Fruit fly (Drosophila melanogaster) S2 (cell line): ENCODE results near the gene Pcmt.

ENCODE experiments used
- CG8478 ChIP-seq: fragments of >200 bp; optimal IDR thresholded peaks from 2 replicates; lab custom pipeline; 2018
- CTCF ChIP-seq, 2 experiments: fragments of >200 bp; optimal IDR thresholded peaks; 2 replicates each; lab custom pipeline; 2018

Pcmt gene

DNA sequence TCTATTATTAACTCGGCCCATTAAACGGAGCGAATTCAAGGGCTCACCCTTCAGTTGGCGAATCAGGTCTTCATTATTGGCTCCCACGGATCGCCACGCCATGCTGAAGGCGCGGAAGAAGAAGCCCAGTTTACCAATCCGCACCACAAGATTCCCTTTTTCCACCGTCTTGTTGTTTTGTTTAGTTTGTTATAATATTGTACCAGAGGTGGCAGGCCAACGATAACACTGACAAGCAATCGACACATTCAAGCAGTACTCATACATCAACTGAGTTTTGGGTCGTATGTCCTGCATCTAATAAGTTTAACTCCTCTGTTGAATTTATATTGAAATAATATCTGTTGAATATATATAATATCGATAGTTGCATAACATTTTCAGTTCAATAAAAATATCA, at the start of gene Pcmt:
Pcmt (minus strand) TSS at position 235 of the 400 bp plus-strand sequence.
- TF ChIP-seq CG8478 (lab: Kevin White, UChicago) (no peak), CTCF (optimal IDR thresholded peaks at IDR 0.05; lab: Kevin White, UChicago) (no peak)

DNA sequence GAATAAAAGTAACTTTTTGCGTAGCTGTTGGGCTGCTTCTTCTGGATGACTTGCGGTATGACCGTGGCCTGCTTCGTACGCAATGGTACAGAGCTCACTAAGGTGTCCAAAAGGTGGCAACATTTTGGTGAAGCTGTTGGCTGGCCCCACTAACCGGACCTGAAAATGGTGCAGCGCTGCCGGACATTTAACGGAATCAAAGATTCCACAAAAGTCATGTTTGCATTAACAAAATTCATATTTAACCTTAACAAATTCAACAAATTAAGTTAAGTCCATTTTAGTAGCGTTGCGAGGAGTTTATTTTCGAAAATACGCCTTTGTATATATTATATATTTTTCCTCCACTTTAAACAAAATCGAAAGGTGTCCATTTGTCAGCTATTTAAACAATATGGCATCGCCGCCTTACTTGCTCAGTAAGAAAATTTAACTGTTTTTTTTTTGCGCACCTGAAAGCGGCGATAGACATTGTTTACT, 47.0 kb upstream of the Pcmt start, which contains the start of the genes kra and SecS:
kra (minus strand) TSS at position 93 of the 480 bp plus-strand sequence.
SecS (plus strand) TSS at position 390 of the 480 bp plus-strand sequence.
- TF ChIP-seq CG8478 (lab: Kevin White, UChicago) (no peak), CTCF (optimal IDR thresholded peaks at IDR 0.05; lab: Kevin White, UChicago) (peak; percentile 23 to 48)

DNA sequence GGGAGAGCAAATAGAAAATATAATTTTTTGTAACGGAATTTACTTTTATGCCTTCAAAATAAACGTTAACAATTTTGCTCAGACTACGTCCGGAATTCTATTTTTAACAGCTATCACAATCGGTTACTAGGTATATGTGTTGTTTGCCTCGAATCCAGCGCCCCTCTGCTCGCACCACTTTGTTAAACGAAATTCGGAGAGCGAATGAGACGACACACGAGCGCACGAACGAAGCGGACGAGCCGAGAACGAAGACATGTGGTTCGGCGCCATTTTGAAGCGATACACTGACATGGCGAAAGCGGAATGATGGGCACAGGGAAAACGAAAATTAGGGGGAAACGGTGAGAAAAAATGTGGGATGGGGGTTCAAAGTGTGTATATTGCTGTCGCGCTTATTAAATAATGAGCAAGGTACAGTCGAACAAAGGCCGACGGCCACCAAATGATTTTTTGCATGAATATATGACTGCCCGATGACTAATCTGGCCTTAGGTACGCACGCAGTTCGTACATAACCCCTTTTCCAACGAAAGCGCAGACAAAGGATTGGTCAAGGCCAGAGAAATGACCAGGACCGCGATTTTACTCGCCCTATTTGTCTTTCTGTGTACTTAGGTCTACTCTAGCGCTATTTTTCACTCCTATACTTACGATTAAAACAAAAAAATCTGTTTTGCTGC, 46.4 kb upstream of the Pcmt start:
- TF ChIP-seq CTCF (optimal IDR thresholded peaks at IDR 0.05; lab: Kevin White, UChicago), result no peak
- no peak for TF ChIP-seq CG8478 (lab: Kevin White, UChicago)

DNA sequence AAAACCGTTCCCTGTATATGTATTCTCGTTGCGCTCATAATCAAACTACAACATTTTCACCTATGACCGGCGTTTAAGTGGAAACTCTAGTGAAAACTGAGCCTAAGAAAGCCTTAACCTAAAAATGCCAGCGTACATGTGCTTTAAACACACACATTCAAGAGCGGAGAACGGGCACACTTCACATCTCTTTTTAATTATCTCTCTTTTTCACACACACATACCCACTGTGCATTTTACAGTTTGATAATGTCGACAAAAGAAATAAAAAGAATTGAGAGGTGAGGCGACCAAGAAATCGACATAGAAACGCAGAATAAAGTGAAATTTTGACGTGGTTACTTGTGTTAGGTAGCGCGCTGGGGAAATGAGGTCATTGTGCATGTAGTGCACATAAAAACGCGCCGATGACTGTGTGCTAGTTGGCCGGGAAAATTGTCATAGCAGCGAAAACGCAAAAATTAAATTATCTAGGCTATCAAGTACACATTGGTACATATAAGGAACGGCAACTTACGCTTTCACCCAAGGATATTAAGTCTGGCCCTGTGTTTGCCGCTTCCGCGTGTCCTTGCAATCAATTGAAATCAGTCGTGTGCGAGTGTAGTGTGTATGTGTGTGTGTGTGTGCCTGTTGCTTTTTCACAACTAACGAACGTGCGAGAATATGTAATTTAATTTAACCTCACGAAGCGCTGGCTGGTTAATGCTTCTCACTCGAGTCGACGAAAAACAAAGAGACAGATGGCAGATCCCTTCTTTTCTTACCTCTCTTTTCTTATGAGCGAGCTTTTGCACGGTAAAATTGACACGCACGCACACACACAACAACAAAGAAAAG, 45.6 kb upstream of the Pcmt start:
- no peak for TF ChIP-seq CG8478 (lab: Kevin White, UChicago)
- TF ChIP-seq CTCF (optimal IDR thresholded peaks at IDR 0.05; lab: Kevin White, UChicago), result no peak

DNA sequence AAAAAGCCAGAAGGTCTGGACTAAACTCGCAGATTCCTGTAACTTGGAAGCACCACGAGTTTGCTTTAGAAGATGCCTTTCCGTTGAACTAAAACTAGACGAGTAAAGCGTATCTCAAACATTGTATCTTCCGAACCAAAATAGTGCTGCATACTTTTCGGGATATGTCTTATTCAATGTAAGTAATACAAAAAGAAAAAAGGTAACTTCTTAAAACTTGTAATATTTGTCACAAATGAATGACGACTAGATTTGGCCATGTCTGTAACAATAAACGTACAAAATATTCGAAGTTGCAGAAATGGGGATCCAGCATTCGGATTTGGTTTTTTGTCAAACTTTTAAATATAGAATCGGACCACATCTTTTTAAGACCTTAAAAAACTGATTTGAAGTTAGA, 40.8 kb upstream of the Pcmt start:
- TF ChIP-seq CG8478 (lab: Kevin White, UChicago) (no peak), CTCF (optimal IDR thresholded peaks at IDR 0.05; lab: Kevin White, UChicago) (no peak)

DNA sequence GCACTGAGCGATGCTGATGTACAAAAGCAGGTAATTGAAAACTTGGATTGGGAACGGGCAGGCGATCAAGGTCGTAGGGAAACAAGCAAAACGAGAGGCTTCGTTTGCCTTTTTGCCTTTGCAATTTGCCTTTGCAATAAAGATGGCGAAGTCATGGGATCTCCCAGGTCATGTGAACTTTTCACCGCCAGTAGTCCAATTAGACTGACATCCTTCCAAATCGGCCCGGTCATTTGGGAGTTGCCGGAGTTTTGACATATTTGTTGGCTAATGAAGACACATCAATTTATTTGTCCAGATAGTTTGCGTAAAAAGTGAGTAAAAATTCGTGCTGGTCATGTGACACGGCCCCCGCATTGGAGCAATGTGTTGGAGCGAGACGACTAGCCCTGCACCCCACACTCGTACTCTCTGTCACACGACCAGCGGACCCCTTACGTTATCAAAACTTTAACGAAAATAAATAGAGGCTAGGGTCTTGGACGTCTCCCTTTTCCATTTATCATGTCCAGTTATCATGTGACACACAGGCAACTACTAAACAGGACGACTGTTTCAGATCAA, 38.0 kb upstream of the Pcmt start:
- TF ChIP-seq CG8478 (lab: Kevin White, UChicago), result no peak
- TF ChIP-seq CTCF (optimal IDR thresholded peaks at IDR 0.05; lab: Kevin White, UChicago), result no peak

DNA sequence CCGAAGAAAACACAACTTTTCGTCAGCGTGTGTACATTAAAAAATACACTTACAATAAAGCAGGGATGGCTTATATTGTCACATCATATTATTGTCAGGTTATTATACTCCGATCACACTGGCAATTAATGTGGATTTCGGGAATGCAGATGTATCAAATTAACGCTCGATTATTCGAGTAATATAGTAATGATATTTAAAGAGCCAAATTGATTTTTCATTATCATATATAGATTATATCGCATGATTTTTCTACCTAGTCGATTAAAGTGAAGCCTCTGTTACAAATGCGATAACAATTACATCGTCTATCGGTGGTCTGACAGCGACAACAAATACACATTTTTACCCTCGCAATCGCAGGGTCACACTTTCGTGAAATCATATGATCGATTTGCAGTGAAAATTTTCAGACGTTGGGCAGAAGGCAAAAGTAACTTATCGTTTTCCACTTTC, 37.3 kb upstream of the Pcmt start, which contains the start of the genes noi and Vha26:
noi (minus strand) TSS at position 62 of the 456 bp plus-strand sequence.
Vha26 (plus strand) TSS at position 366 of the 456 bp plus-strand sequence.
- TF ChIP-seq CG8478 (lab: Kevin White, UChicago) (no peak), CTCF (optimal IDR thresholded peaks at IDR 0.05; lab: Kevin White, UChicago) (no peak)

DNA sequence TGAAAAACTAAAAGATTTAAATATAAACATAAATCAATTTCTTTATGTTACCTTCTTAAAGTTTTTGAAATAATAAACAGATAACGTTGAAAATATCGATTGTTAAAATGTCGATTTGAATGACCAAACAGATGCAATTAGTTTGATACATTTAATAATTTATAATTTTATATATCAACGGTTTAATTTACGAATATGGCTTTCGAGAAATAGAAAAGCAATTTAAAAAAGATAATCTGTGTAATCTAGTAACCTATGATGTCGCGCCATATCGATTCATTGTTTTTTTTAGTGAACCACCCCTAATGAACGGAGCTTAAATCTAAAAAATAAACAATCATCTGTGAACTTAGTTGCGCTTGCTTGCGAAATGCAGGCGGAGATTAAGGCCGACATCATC, 34.5 kb upstream of the Pcmt start, which contains the start of gene PolZ2:
PolZ2 (plus strand) TSS at position 301 of the 400 bp plus-strand sequence.
- TF ChIP-seq CTCF (optimal IDR thresholded peaks at IDR 0.05; lab: Kevin White, UChicago) (no peak), CG8478 (lab: Kevin White, UChicago) (no peak)

DNA sequence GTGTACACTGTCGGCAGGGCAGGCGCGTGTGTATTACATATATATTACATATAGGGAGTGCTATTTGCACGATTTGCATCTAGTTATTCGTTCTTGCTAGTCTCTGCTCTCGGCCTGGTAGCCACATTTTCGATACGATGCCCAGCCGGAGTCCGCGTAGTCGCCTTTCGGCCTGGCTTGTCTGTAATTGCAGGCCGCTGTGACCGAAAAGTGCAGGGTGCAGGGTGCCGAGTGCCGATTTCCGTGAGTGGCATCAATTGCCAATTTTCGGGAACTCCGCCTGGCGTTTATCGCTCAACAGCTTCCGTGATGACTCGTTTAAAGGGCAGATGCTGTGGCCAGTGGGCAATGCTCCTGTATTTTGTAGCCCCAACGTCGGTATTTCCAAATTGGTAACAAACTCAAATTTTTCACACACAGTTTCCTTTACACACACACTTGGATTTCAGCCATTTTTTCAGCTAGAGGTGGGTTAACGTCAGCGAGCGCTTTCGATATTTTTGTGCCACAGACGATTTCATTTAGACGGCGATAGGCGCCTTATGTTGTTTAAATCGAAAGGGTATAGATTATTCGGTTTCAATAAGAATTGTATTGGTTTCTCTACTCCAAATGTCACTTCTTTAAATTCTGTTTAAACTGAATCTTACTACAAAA, 33.9 kb upstream of the Pcmt start, which contains the start of gene CG2926:
CG2926 (minus strand) TSS at position 518 of the 657 bp plus-strand sequence.
- TF ChIP-seq CG8478 (lab: Kevin White, UChicago), result no peak
- peak in 1 of 2 experiments; percentile 20 for TF ChIP-seq CTCF (optimal IDR thresholded peaks at IDR 0.05; lab: Kevin White, UChicago)

DNA sequence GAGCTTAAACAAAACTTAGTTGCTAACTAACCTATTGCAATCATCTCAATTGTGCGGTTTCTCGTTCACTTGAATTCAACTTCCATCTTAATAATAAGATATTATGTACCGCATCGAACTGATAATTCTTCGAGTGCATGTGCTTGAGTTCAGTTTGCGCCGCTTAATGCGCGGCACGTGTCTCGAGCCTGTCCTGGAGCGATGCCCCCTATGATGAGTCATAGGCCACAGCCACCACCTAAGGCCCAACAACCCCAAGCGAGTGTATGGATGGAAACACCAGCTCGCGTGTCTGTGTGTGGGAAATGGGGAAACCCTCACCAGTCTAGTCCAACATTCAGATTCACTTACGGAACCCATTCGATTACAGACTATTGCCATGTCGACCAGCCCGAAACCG, 19.8 kb upstream of the Pcmt start:
- TF ChIP-seq CTCF (optimal IDR thresholded peaks at IDR 0.05; lab: Kevin White, UChicago) (no peak), CG8478 (lab: Kevin White, UChicago) (no peak)

DNA sequence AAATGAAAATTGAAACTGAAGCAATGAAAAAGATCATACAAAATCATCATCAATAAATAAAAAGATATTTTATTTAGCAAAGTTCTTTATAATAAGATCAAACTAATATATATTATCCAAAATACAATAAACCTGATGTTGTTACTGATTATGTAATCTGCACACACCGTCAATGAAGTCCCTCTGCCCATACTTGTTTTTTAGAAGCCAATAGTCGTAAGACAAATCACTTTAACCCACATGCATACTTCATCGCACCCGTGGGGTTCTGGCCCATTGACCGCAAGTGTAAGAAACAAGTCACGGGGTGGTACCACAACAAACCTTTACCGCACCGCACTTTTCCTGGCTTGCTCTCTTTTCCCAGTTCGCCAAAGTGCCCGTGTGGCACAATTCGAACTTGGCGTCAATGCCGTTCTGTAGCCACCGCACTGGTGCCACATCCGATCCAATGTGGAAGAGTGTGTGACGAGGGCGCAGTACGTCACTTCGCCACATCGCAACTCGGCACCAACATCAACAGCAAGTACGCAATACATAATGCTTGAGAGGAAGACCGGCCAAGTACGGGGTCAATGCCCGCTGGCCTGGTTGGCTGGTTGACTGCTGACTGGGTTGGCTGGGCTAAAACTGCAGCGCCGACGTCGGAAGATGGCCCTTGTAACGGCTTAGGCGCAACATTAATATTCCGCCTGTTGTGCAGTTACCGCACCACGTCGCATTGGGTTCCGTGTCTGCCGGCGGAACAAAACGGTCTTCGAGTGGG, 19.0 kb upstream of the Pcmt start:
- TF ChIP-seq CG8478 (lab: Kevin White, UChicago) (no peak), CTCF (optimal IDR thresholded peaks at IDR 0.05; lab: Kevin White, UChicago) (no peak)

DNA sequence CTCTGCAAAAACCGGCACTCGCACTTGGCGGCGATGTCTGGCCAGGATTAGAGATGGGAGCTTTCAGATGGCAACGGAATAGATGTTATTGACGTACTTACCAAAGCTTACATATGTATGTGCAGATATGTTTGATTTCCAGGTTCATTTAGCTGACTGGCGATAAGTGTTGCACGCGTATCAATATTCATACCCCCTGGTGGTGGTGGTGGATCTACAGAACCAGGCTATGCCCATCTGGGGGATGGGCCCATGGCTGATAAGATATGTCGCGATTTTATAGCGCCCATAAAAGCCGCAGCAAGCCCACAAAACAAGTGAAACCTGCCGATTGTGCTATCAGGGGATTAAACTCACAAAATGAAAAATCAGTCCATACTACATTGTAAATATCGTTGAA, 17.6 kb upstream of the Pcmt start:
- TF ChIP-seq CTCF (optimal IDR thresholded peaks at IDR 0.05; lab: Kevin White, UChicago) (no peak), CG8478 (lab: Kevin White, UChicago) (no peak)

DNA sequence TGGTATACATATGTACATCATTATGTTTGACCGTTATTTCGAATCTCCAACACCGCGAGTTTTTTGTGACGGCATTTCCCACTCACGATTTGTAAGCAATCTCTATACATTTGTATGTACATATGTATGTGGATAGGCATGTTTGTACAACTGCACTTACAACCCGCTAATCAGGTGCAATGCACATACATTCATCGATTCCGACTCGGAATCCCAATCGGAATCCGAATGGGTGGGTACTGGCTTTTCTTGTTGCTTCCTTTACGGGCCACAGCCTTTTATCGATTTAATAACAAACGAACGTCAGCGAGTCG, 17.3 kb upstream of the Pcmt start:
- TF ChIP-seq CG8478 (lab: Kevin White, UChicago), result no peak
- TF ChIP-seq CTCF (optimal IDR thresholded peaks at IDR 0.05; lab: Kevin White, UChicago), result no peak
